Worm (Caenorhabditis elegans): ENCODE data around the gene lido-12.

The lido-12 gene

ce11 chrII:3055531-3055930 is 49.9 kb downstream of the lido-12 start:
- TF ChIP-seq nhr-47 (tag; optimal IDR thresholded peaks at IDR 0.05) (peak; percentile 27), nhr-237 (tag; optimal IDR thresholded peaks at IDR 0.05) (no peak), nhr-90 (tag; optimal IDR thresholded peaks at IDR 0.05; ENCODE audit: poor library complexity) (no peak), lir-3 (tag; optimal IDR thresholded peaks at IDR 0.05; ENCODE audit: poor library complexity) (no peak), vab-15 (tag; optimal IDR thresholded peaks at IDR 0.05) (no peak), lin-35 (GFP tag; optimal IDR thresholded peaks at IDR 0.05) (peak; percentile 20 to 22), hpl-2 (GFP tag; optimal IDR thresholded peaks at IDR 0.05) (no peak), egl-27 (tag; optimal IDR thresholded peaks at IDR 0.05) (no peak), mep-1 (tag; optimal IDR thresholded peaks at IDR 0.05) (peak; percentile 33), sptf-1 (tag; optimal IDR thresholded peaks at IDR 0.05) (no peak), pag-3 (tag; optimal IDR thresholded peaks at IDR 0.05; ENCODE audit: borderline replicate concordance, insufficient read depth) (no peak), ceh-90 (tag; optimal IDR thresholded peaks at IDR 0.05) (no peak), pax-3 (tag; optimal IDR thresholded peaks at IDR 0.05) (no peak), rnt-1 (tag; optimal IDR thresholded peaks at IDR 0.05) (peak; percentile 24), pqm-1 (tag; optimal IDR thresholded peaks at IDR 0.05) (no peak), lin-14 (GFP tag; optimal IDR thresholded peaks at IDR 0.05) (peak; percentile 73), elt-2 (tag; optimal IDR thresholded peaks at IDR 0.05) (no peak), ceh-82 (tag; optimal IDR thresholded peaks at IDR 0.05) (peak in 1 of 3 experiments; percentile 49), dpl-1 (GFP tag; optimal IDR thresholded peaks at IDR 0.05) (peak in 1 of 3 experiments; percentile 9), unc-62 (GFP tag; optimal IDR thresholded peaks at IDR 0.05) (no peak), ceh-63 (GFP tag; optimal IDR thresholded peaks at IDR 0.05) (no peak), skn-1 (tag; optimal IDR thresholded peaks at IDR 0.05) (peak; percentile 17), dsc-1 (tag; optimal IDR thresholded peaks at IDR 0.05) (peak; percentile 9), mef-2 (tag; optimal IDR thresholded peaks at IDR 0.05) (no peak), snu-23 (GFP tag; optimal IDR thresholded peaks at IDR 0.05) (peak; percentile 20)

- no peak for TF ChIP-seq sup-37 (GFP tag; optimal IDR thresholded peaks at IDR 0.05)
- TF ChIP-seq nhr-28 (tag; optimal IDR thresholded peaks at IDR 0.05): no peak
- no peak for TF ChIP-seq unc-130 (tag; optimal IDR thresholded peaks at IDR 0.05)
- TF ChIP-seq C04F5.9 (tag; optimal IDR thresholded peaks at IDR 0.05): no peak
- TF ChIP-seq snu-23 (GFP tag; optimal IDR thresholded peaks at IDR 0.05): no peak
These were observed 50.8 kb downstream of the lido-12 start, which contains the start of gene lin-8 for ce11 chrII:3056266-3056872. Gene lin-8, plus strand, starts transcription at chrII:3056822.
